Fruit fly (Drosophila melanogaster): ENCODE data around the gene Marcal1.

Marcal1 gene

DNA sequence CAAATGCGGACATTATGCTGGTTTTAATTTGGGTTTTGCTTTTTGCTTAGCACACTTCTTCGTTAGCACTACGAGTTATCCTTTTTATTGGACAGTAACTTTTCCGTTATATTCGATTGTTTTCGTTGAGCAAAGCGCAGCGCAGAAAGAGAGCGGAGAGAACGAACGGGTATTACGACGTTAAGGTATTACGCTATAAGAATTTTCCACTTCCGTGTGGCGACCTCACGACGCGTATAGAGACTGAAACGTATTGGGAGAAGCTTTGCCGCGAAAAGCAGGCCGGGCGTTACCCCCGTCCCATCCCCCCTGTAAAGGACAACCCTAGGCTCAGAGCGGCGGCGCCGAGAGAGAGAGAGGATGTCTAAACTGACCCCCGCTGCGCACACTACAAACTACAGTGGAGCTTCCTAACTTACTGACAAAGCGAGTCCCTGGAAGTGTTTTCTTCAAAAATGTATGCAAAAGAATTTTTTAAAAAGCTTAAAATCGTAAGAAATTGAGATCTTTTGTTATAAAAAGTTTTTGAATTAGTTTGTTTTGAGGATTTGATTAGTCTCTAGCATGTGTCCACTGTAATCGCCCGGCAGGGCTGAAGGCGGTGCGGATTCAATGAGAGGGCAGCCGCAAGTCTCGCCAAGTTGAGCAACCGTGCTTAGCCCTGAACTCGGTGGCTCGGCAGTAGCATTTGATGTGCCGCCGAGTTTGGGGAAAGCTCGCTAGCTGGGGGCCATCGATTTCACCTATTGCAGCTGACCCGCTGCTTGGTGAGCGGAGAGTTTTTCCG lies 49.6 kb downstream of the Marcal1 start (continued):
- TF ChIP-seq tna (GFP tag; IDR thresholded peaks at IDR 0.05; ENCODE audit: partially characterized antibody), result no peak
- peak; percentile 91 for TF ChIP-seq Rx (GFP tag; IDR thresholded peaks at IDR 0.05)
- TF ChIP-seq Xbp1 (GFP tag; optimal IDR thresholded peaks at IDR 0.05), result peak; percentile 96
- TF ChIP-seq CG9215 (GFP tag; IDR thresholded peaks at IDR 0.05), result peak; percentile 95
- TF ChIP-seq HLH3B (GFP tag; IDR thresholded peaks at IDR 0.05), result peak; percentile 97
- TF ChIP-seq amos (GFP tag; IDR thresholded peaks at IDR 0.05; ENCODE audit: partially characterized antibody), result no peak
- TF ChIP-seq dmrt99B (tag; optimal IDR thresholded peaks at IDR 0.05), result peak; percentile 96
- peak in 1 of 3 experiments; percentile 80 for TF ChIP-seq lola (GFP tag; optimal IDR thresholded peaks at IDR 0.05)
- TF ChIP-seq Spps (tag; optimal IDR thresholded peaks at IDR 0.05), result peak; percentile 77
- TF ChIP-seq NK7.1 (GFP tag; optimal IDR thresholded peaks at IDR 0.05), result peak; percentile 91
- peak; percentile 91 for TF ChIP-seq Abd-B (GFP tag; optimal IDR thresholded peaks at IDR 0.05)
- TF ChIP-seq phol (tag; optimal IDR thresholded peaks at IDR 0.05), result peak; percentile 90
- TF ChIP-seq oc (tag; optimal IDR thresholded peaks at IDR 0.05), result peak; percentile 94
- TF ChIP-seq Sin3A (optimal IDR thresholded peaks at IDR 0.05), result no peak
- peak; percentile 96 for TF ChIP-seq PHDP (tag; optimal IDR thresholded peaks at IDR 0.05)
- TF ChIP-seq CG32532 (GFP tag; IDR thresholded peaks at IDR 0.05), result peak; percentile 97
- TF ChIP-seq gcm2 (GFP tag; optimal IDR thresholded peaks at IDR 0.05), result peak; percentile 93
- peak; percentile 94 for TF ChIP-seq CG6854 (GFP tag; optimal IDR thresholded peaks at IDR 0.05)
- TF ChIP-seq CG6689 (GFP tag; IDR thresholded peaks at IDR 0.05), result peak; percentile 95
- TF ChIP-seq ind (GFP tag; optimal IDR thresholded peaks at IDR 0.05), result peak; percentile 96
- TF ChIP-seq CG18764 (GFP tag; optimal IDR thresholded peaks at IDR 0.05), result peak; percentile 84
- TF ChIP-seq tio (GFP tag; optimal IDR thresholded peaks at IDR 0.05), result no peak
- TF ChIP-seq CG2129 (GFP tag; IDR thresholded peaks at IDR 0.05; ENCODE audit: partially characterized antibody), result no peak
- peak; percentile 93 for TF ChIP-seq CG4404 (GFP tag; IDR thresholded peaks at IDR 0.05)
- TF ChIP-seq zfh1 (GFP tag; IDR thresholded peaks at IDR 0.05), result peak; percentile 95
- peak; percentile 60 for TF ChIP-seq grn (GFP tag; optimal IDR thresholded peaks at IDR 0.05)
- TF ChIP-seq onecut (GFP tag; IDR thresholded peaks at IDR 0.05), result peak; percentile 86
- peak; percentile 6 for TF ChIP-seq BEAF-32 (GFP tag; optimal IDR thresholded peaks at IDR 0.05)
- peak; percentile 90 for TF ChIP-seq dimm (GFP tag; IDR thresholded peaks at IDR 0.05)
- TF ChIP-seq E2f2 (GFP tag; IDR thresholded peaks at IDR 0.05), result peak; percentile 77
- TF ChIP-seq lilli (GFP tag; optimal IDR thresholded peaks at IDR 0.05), result peak; percentile 97
- TF ChIP-seq CG9817 (tag; optimal IDR thresholded peaks at IDR 0.05), result peak; percentile 96
- TF ChIP-seq CG4730 (GFP tag; IDR thresholded peaks at IDR 0.05), result peak; percentile 94
- peak; percentile 92 for TF ChIP-seq nmo (GFP tag; optimal IDR thresholded peaks at IDR 0.05)
- TF ChIP-seq CG8359 (GFP tag; optimal IDR thresholded peaks at IDR 0.05; ENCODE audit: borderline replicate concordance), result peak; percentile 71
- peak; percentile 74 for TF ChIP-seq trem (tag; optimal IDR thresholded peaks at IDR 0.05)
- peak; percentile 65 for TF ChIP-seq CG10431 (GFP tag; optimal IDR thresholded peaks at IDR 0.05)
- TF ChIP-seq CG18011 (GFP tag; optimal IDR thresholded peaks at IDR 0.05), result peak; percentile 82
- peak; percentile 97 for TF ChIP-seq CG9932 (GFP tag; IDR thresholded peaks at IDR 0.05)
- TF ChIP-seq CG12942 (GFP tag; optimal IDR thresholded peaks at IDR 0.05), result peak; percentile 84
- TF ChIP-seq mld (GFP tag; IDR thresholded peaks at IDR 0.05; ENCODE audit: partially characterized antibody), result no peak
- TF ChIP-seq CG34224 (GFP tag; IDR thresholded peaks at IDR 0.05; ENCODE audit: partially characterized antibody), result no peak
- peak; percentile 96 for TF ChIP-seq Dek (tag; optimal IDR thresholded peaks at IDR 0.05)
- peak; percentile 95 for TF ChIP-seq CG30403 (GFP tag; optimal IDR thresholded peaks at IDR 0.05)
- no peak for TF ChIP-seq h (optimal IDR thresholded peaks at IDR 0.05)
- TF ChIP-seq HHEX (GFP tag; optimal IDR thresholded peaks at IDR 0.05), result peak; percentile 94
- TF ChIP-seq Bdp1 (GFP tag; optimal IDR thresholded peaks at IDR 0.05), result peak; percentile 89
- TF ChIP-seq her (GFP tag; optimal IDR thresholded peaks at IDR 0.05), result peak; percentile 95
- peak; percentile 93 for TF ChIP-seq otp (GFP tag; IDR thresholded peaks at IDR 0.05)

Measured in whole organism, embryonic.